Worm (Caenorhabditis elegans) whole organism, L2 larva: ENCODE measurements around the gene mrpl-32.
A peak's percentile ranks its signal among the peaks of the same experiment; 100 is the strongest.

Experiments
- R02D3.7 ChIP-seq: fragments of 150-350 bp; optimal IDR thresholded peaks from 2 replicates; lab custom pipeline; 2014; ENCODE audit warnings: missing biosample characterization, missing genetic modification characterization
- alr-1 ChIP-seq: fragments of 150-350 bp; optimal IDR thresholded peaks from 2 replicates; lab custom pipeline; 2014; ENCODE audit warnings: missing biosample characterization, missing genetic modification characterization
- aly-2 ChIP-seq: fragments of 150-350 bp; optimal IDR thresholded peaks from 2 replicates; lab custom pipeline; 2014; ENCODE audit warnings: missing biosample characterization, missing genetic modification characterization
- ama-1 ChIP-seq: fragments of 150-350 bp; optimal IDR thresholded peaks from 2 replicates; lab custom pipeline; 2018; ENCODE audit warnings: inconsistent platforms
- blmp-1 ChIP-seq: sonication (generic microtip); optimal IDR thresholded peaks from 2 replicates; lab custom pipeline; 2017; ENCODE audit warnings: missing genetic modification characterization, mild to moderate bottlenecking, missing compliant biosample characterization, antibody characterized with exemption, moderate library complexity; ENCODE audit not compliant: insufficient read depth
- ceh-16 ChIP-seq: fragments of 150-350 bp; optimal IDR thresholded peaks from 2 replicates; lab custom pipeline; 2014; ENCODE audit warnings: missing biosample characterization, missing genetic modification characterization
- ceh-82 ChIP-seq: fragments of 150-350 bp; optimal IDR thresholded peaks from 2 replicates; lab custom pipeline; 2014; ENCODE audit warnings: missing biosample characterization, missing genetic modification characterization
- dmd-4 ChIP-seq: sonication (generic microtip); optimal IDR thresholded peaks from 2 replicates; lab custom pipeline; 2017; ENCODE audit warnings: missing biosample characterization, missing genetic modification characterization
- egl-27 ChIP-seq: sonication (generic microtip); optimal IDR thresholded peaks from 3 replicates; lab custom pipeline; 2017; ENCODE audit warnings: missing biosample characterization, missing genetic modification reagents, missing genetic modification characterization
- elt-1 ChIP-seq: fragments of 150-350 bp; optimal IDR thresholded peaks from 2 replicates; lab custom pipeline; 2014; ENCODE audit warnings: missing biosample characterization, missing genetic modification characterization
- elt-3 ChIP-seq: sonication (generic microtip); optimal IDR thresholded peaks from 2 replicates; lab custom pipeline; 2017; ENCODE audit warnings: missing biosample characterization, missing genetic modification characterization
- gmeb-1 ChIP-seq: fragments of 150-350 bp; optimal IDR thresholded peaks from 2 replicates; lab custom pipeline; 2014; ENCODE audit warnings: missing biosample characterization, missing genetic modification characterization
- lin-13 ChIP-seq: fragments of 150-350 bp; optimal IDR thresholded peaks from 2 replicates; lab custom pipeline; 2014; ENCODE audit warnings: missing biosample characterization, missing genetic modification reagents, missing genetic modification characterization
- lin-39 ChIP-seq: fragments of 150-350 bp; optimal IDR thresholded peaks from 2 replicates; lab custom pipeline; 2014; ENCODE audit warnings: missing biosample characterization, missing genetic modification reagents, missing genetic modification characterization
- lsy-2 ChIP-seq, 2 experiments: fragments of 150-350 bp in 1 of 2; sonication (generic microtip) in 1 of 2; optimal IDR thresholded peaks; 2 replicates each; lab custom pipeline; 2014 to 2017; ENCODE audit warnings: missing biosample characterization in 2 of 2, missing genetic modification characterization in 2 of 2
- mbf-1 ChIP-seq: sonication (generic microtip); optimal IDR thresholded peaks from 2 replicates; lab custom pipeline; 2017; ENCODE audit warnings: missing biosample characterization, missing genetic modification characterization
- nhr-10 ChIP-seq: sonication (generic microtip); optimal IDR thresholded peaks from 2 replicates; lab custom pipeline; 2017; ENCODE audit warnings: missing biosample characterization, missing genetic modification characterization
- nhr-11 ChIP-seq: fragments of 150-350 bp; optimal IDR thresholded peaks from 2 replicates; lab custom pipeline; 2014; ENCODE audit warnings: missing biosample characterization, missing genetic modification characterization
- nhr-12 ChIP-seq: fragments of 150-350 bp; optimal IDR thresholded peaks from 2 replicates; lab custom pipeline; 2014; ENCODE audit warnings: missing biosample characterization, missing genetic modification characterization
- nhr-129 ChIP-seq: fragments of 150-350 bp; optimal IDR thresholded peaks from 2 replicates; lab custom pipeline; 2014; ENCODE audit warnings: missing biosample characterization, missing genetic modification characterization
- nhr-21 ChIP-seq: fragments of 150-350 bp; optimal IDR thresholded peaks from 2 replicates; lab custom pipeline; 2014; ENCODE audit warnings: missing biosample characterization, missing genetic modification characterization
- nhr-237 ChIP-seq: fragments of 150-350 bp; optimal IDR thresholded peaks from 2 replicates; lab custom pipeline; 2014; ENCODE audit warnings: missing biosample characterization, missing genetic modification characterization
- nhr-25 ChIP-seq: fragments of 150-350 bp; sonication (generic microtip); optimal IDR thresholded peaks from 3 replicates; lab custom pipeline; 2014; ENCODE audit warnings: missing biosample characterization, missing genetic modification characterization
- nhr-6 ChIP-seq: fragments of 150-350 bp; optimal IDR thresholded peaks from 2 replicates; lab custom pipeline; 2014; ENCODE audit warnings: missing biosample characterization, missing genetic modification characterization
- nhr-77 ChIP-seq: fragments of 150-350 bp; optimal IDR thresholded peaks from 2 replicates; lab custom pipeline; 2014; ENCODE audit warnings: missing biosample characterization, missing genetic modification characterization
- skn-1 ChIP-seq: sonication (generic microtip); optimal IDR thresholded peaks from 2 replicates; lab custom pipeline; 2017; ENCODE audit warnings: missing biosample characterization, missing genetic modification characterization
- sma-3 ChIP-seq: sonication (generic microtip); optimal IDR thresholded peaks from 2 replicates; lab custom pipeline; 2016; ENCODE audit warnings: missing genetic modification reagents, missing genetic modification characterization, missing compliant biosample characterization
- sma-9 ChIP-seq, 2 experiments: fragments of 150-350 bp in 1 of 2; sonication (generic microtip) in 1 of 2; optimal IDR thresholded peaks; 2 replicates each; lab custom pipeline; 2014 to 2016; ENCODE audit warnings: missing genetic modification characterization in 2 of 2, mild to moderate bottlenecking in 1 of 2, missing biosample characterization in 1 of 2, missing compliant biosample characterization in 1 of 2, missing genetic modification reagents in 1 of 2, moderate library complexity in 1 of 2
- unc-55 ChIP-seq: fragments of 150-350 bp; sonication (generic microtip); optimal IDR thresholded peaks from 3 replicates; lab custom pipeline; 2014; ENCODE audit warnings: missing biosample characterization, missing genetic modification reagents, missing genetic modification characterization
- unc-62 ChIP-seq: fragments of 150-350 bp; optimal IDR thresholded peaks from 2 replicates; lab custom pipeline; 2014; ENCODE audit warnings: missing biosample characterization, missing genetic modification reagents, missing genetic modification characterization
- ztf-1 ChIP-seq: fragments of 200-800 bp; sonication (Bioruptor generic); conservative IDR thresholded peaks from 2 replicates; pipeline ENCODE4 v1.3.6; 2022; ENCODE audit warnings: missing genetic modification characterization, missing compliant biosample characterization
- ztf-11 ChIP-seq: sonication (generic microtip); optimal IDR thresholded peaks from 2 replicates; lab custom pipeline; 2017; ENCODE audit warnings: missing biosample characterization, missing genetic modification characterization

mrpl-32 gene

DNA sequence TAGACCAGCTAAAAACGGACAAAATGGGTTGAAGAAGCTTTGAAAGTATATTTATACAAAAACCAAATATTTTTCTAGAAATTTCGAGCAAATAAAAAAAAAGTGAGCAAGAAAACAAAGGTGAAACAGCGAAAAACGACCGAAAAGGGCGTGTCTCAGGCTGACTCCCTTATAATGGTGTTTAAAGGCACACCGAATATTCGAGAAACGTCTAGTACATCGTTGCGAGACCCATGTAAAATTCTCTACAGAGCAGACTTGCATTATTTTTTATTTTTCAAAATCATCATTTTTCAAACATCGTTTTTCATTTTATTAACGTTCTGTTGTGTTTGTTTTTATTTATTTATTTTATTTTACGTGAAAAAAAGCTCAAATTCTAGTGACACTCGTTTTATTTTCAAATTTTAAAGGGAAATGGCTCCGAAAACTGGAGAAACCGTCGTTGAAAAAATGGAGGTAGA, 2.6 kb upstream of the mrpl-32 start, which contains the start of gene rpn-3 (continued):
- TF ChIP-seq unc-62 (GFP tag; lab: Kevin White, UChicago): peak; percentile 66
- TF ChIP-seq nhr-129: peak; percentile 94
- peak; percentile 99 for TF ChIP-seq skn-1 (tag; lab: Kevin White, UChicago)
- peak; percentile 85 for TF ChIP-seq nhr-10
- TF ChIP-seq dmd-4: no peak
- TF ChIP-seq nhr-25 (tag; lab: Kevin White, UChicago): peak; percentile 97
- peak; percentile 83 for TF ChIP-seq ceh-82 (tag; lab: Kevin White, UChicago)
- TF ChIP-seq alr-1 (tag; lab: Kevin White, UChicago): no peak
- TF ChIP-seq ceh-16 (tag; lab: Kevin White, UChicago): peak; percentile 19
- no peak for TF ChIP-seq elt-1
- TF ChIP-seq nhr-237 (tag; lab: Kevin White, UChicago): peak; percentile 72
- TF ChIP-seq nhr-21: peak; percentile 95
- peak; percentile 95 for TF ChIP-seq gmeb-1
- no peak for TF ChIP-seq nhr-11
- TF ChIP-seq elt-3: no peak
- peak; percentile 97 for TF ChIP-seq sma-3 (GFP tag; lab: Kevin White, UChicago)
- TF ChIP-seq lin-13: peak; percentile 97
- peak; percentile 83 for TF ChIP-seq nhr-77 (tag; lab: Kevin White, UChicago)

ce11 chrIII:8450494-8450893, 937 bp downstream of the mrpl-32 start:
- TF ChIP-seq lin-13: no peak
- no peak for TF ChIP-seq unc-55 (GFP tag; lab: Kevin White, UChicago)
- TF ChIP-seq ztf-11 (tag; lab: Kevin White, UChicago): no peak
- no peak for TF ChIP-seq nhr-25 (tag; lab: Kevin White, UChicago)
- no peak for TF ChIP-seq egl-27 (tag; lab: Kevin White, UChicago)
- no peak for TF ChIP-seq alr-1 (tag; lab: Kevin White, UChicago)
- no peak for TF ChIP-seq nhr-6 (tag; lab: Kevin White, UChicago)
- peak; percentile 73 for TF ChIP-seq ama-1 (lab: Kevin White, UChicago)
- peak; percentile 24 for TF ChIP-seq nhr-129
- no peak for TF ChIP-seq blmp-1 (tag; lab: Kevin White, UChicago)

DNA sequence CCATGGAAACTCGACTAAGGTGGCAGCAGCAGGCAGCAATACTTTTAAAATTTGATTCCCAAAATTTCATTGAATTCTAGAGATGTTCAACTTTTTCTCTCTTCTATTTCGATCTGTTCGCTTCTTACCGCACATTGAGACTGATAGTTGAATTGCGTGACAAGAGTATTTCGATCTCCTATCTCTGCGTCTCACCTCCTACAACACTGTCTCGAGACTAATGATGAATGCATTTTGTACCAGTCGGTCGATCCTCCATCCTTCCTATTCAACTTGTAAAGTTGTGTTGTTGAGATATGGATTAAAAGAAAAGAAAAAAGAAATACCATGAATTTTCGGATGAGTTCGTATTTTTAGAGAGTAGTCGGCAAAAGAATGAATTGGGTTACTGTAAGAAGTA, 1.6 kb downstream of the mrpl-32 start:
- no peak for TF ChIP-seq aly-2 (tag; lab: Kevin White, UChicago)
- TF ChIP-seq unc-55 (GFP tag; lab: Kevin White, UChicago): peak; percentile 8

ce11 chrIII:8457605-8458004, 8.0 kb downstream of the mrpl-32 start:
- TF ChIP-seq ceh-82 (tag; lab: Kevin White, UChicago): no peak
- TF ChIP-seq, all 48 proteins: peak for 0

ce11 chrIII:8461410-8461809, 11.9 kb downstream of the mrpl-32 start:
- TF ChIP-seq sma-9 (GFP tag; optimal IDR thresholded peaks at IDR 0.05; lab: Kevin White, UChicago): no peak
- no peak for TF ChIP-seq sma-9 (tag; optimal IDR thresholded peaks at IDR 0.05; lab: Kevin White, UChicago)
- no peak for TF ChIP-seq sma-3 (GFP tag; lab: Kevin White, UChicago)
- TF ChIP-seq lsy-2 (tag; optimal IDR thresholded peaks at IDR 0.05; lab: Kevin White, UChicago): peak in 1 of 2 experiments; percentile 88
- no peak for TF ChIP-seq skn-1 (tag; lab: Kevin White, UChicago)
- TF ChIP-seq lin-39 (tag; lab: Kevin White, UChicago): no peak

- TF ChIP-seq R02D3.7 (tag; lab: Kevin White, UChicago): no peak
- TF ChIP-seq nhr-129: no peak
- no peak for TF ChIP-seq ztf-11 (tag; lab: Kevin White, UChicago)
- TF ChIP-seq mbf-1 (tag; lab: Kevin White, UChicago): no peak
- TF ChIP-seq nhr-77 (tag; lab: Kevin White, UChicago): no peak
- TF ChIP-seq alr-1 (tag; lab: Kevin White, UChicago): no peak
- no peak for TF ChIP-seq lsy-2 (tag; optimal IDR thresholded peaks at IDR 0.05; lab: Kevin White, UChicago)
- no peak for TF ChIP-seq ztf-1
- no peak for TF ChIP-seq nhr-12
These were observed 17.2 kb downstream of the mrpl-32 start, which contains the start of gene mig-39 for ce11 chrIII:8466735-8467134. Gene mig-39 (plus strand): TSS chrIII:8467035.
